Fruit fly (Drosophila melanogaster): ENCODE data around the gene CG10877.
A peak's percentile ranks its signal among the peaks of the same experiment; 100 is the strongest.

CG10877 gene

DNA sequence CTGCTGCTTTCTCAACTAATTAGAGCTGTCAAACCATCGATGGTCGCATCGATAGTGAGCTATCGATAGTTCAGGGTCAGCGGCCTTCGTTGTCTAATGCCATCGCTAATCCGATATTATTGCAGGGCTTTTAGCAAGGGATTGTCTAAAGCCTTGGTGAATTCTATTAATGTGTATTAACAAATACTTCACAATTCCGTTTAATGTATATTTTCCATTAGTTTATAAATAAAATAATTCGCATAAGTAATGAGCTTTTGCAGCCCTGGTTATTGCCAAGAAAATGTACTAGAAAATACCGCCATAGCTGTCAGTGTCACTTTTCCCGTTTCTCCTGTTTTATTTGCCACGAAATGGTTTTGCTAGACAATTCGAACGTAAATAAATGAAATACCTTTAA is 15.9 kb upstream of the CG10877 start, which contains the start of the genes EloB and Srp14 (continued):
- TF ChIP-seq Xrp1 (GFP tag; IDR thresholded peaks at IDR 0.05) (peak; percentile 77; the same call in 1 of the 2 replicates), Nf-YA (GFP tag; IDR thresholded peaks at IDR 0.05) (no peak), Stat92E (GFP tag; optimal IDR thresholded peaks at IDR 0.05) (peak in 1 of 3 experiments; percentile 92), CG2712 (tag; optimal IDR thresholded peaks at IDR 0.05) (peak; percentile 86), CG10321 (GFP tag; IDR thresholded peaks at IDR 0.05) (no peak), CG4707 (GFP tag; optimal IDR thresholded peaks at IDR 0.05) (peak; percentile 35), Abd-B (GFP tag; optimal IDR thresholded peaks at IDR 0.05) (no peak), Ada2b (GFP tag; IDR thresholded peaks at IDR 0.05) (peak; percentile 72), cad (GFP tag; optimal IDR thresholded peaks at IDR 0.05) (no peak), CG7357 (GFP tag; IDR thresholded peaks at IDR 0.05) (peak; percentile 71; the same call in 1 of the 3 replicates), ranshi (GFP tag; IDR thresholded peaks at IDR 0.05) (no peak), grau (tag; optimal IDR thresholded peaks at IDR 0.05) (peak; percentile 84), ham (GFP tag; IDR thresholded peaks at IDR 0.05) (no peak), jumu (GFP tag; optimal IDR thresholded peaks at IDR 0.05) (peak; percentile 66), CG12769 (tag; optimal IDR thresholded peaks at IDR 0.05) (peak; percentile 87), MESR4 (GFP tag; optimal IDR thresholded peaks at IDR 0.05) (peak; percentile 90), zen2 (GFP tag; IDR thresholded peaks at IDR 0.05; ENCODE audit: partially characterized antibody) (peak; percentile 96), en (GFP tag; optimal IDR thresholded peaks at IDR 0.05) (peak; percentile 31), Mad (GFP tag; optimal IDR thresholded peaks at IDR 0.05) (peak; percentile 88), HLHmδ (GFP tag; optimal IDR thresholded peaks at IDR 0.05) (no peak), CG9727 (GFP tag; optimal IDR thresholded peaks at IDR 0.05) (peak; percentile 85), vnd (GFP tag; IDR thresholded peaks at IDR 0.05; ENCODE audit: partially characterized antibody) (peak; percentile 94), CG7839 (tag; optimal IDR thresholded peaks at IDR 0.05) (peak; percentile 77), sna (GFP tag; IDR thresholded peaks at IDR 0.05; ENCODE audit: partially characterized antibody) (peak; percentile 98), sim (GFP tag; IDR thresholded peaks at IDR 0.05) (no peak), CG4820 (GFP tag; optimal IDR thresholded peaks at IDR 0.05) (peak; percentile 69), Scr (GFP tag; IDR thresholded peaks at IDR 0.05; ENCODE audit: partially characterized antibody) (peak; percentile 98), sisA (GFP tag; IDR thresholded peaks at IDR 0.05) (peak; percentile 60), CG6791 (GFP tag; IDR thresholded peaks at IDR 0.05; ENCODE audit: partially characterized antibody) (peak; percentile 96), so (GFP tag; IDR thresholded peaks at IDR 0.05) (peak; percentile 49; the same call in 2 of the 3 replicates), CG42726 (GFP tag; IDR thresholded peaks at IDR 0.05; ENCODE audit: partially characterized antibody) (peak; percentile 95), CG30020 (tag; optimal IDR thresholded peaks at IDR 0.05) (peak; percentile 75), lola (GFP tag; optimal IDR thresholded peaks at IDR 0.05) (peak in 1 of 3 experiments; percentile 77), Hr51 (GFP tag; optimal IDR thresholded peaks at IDR 0.05) (peak; percentile 75 to 79), CG11093 (GFP tag; IDR thresholded peaks at IDR 0.05) (0 out of 3 replicates have a peak, but pooled peaks have one; percentile 11), maf-S (GFP tag; optimal IDR thresholded peaks at IDR 0.05) (peak; percentile 58), ase (GFP tag; IDR thresholded peaks at IDR 0.05) (peak; percentile 64; the same call in 1 of the 3 replicates), p53 (GFP tag; optimal IDR thresholded peaks at IDR 0.05) (peak; percentile 56), CG4424 (GFP tag; optimal IDR thresholded peaks at IDR 0.05) (peak; percentile 84), Dip2 (GFP tag; IDR thresholded peaks at IDR 0.05) (no peak), slou (GFP tag; optimal IDR thresholded peaks at IDR 0.05) (peak; percentile 73), gro (GFP tag; optimal IDR thresholded peaks at IDR 0.05) (peak; percentile 87), tup (GFP tag; optimal IDR thresholded peaks at IDR 0.05) (peak; percentile 60), Oli (tag; optimal IDR thresholded peaks at IDR 0.05) (peak; percentile 64), CG17612 (GFP tag; IDR thresholded peaks at IDR 0.05) (peak; percentile 40; the same call in 1 of the 2 replicates), pum (GFP tag; optimal IDR thresholded peaks at IDR 0.05) (peak; percentile 76), exex (tag; optimal IDR thresholded peaks at IDR 0.05) (no peak), pros (GFP tag; optimal IDR thresholded peaks at IDR 0.05) (no peak), Atf3 (GFP tag; optimal IDR thresholded peaks at IDR 0.05) (peak; percentile 61), CG10979 (tag; optimal IDR thresholded peaks at IDR 0.05) (peak; percentile 67)
